Worm (Caenorhabditis elegans): ENCODE measurements around the gene F11C1.10.

ce11 chrX:12935694-12936093 lies 41.2 kb upstream of the F11C1.10 start:
- no peak for TF ChIP-seq lir-3 (tag; optimal IDR thresholded peaks at IDR 0.05; ENCODE audit: poor library complexity)
- no peak for TF ChIP-seq unc-130 (tag; optimal IDR thresholded peaks at IDR 0.05)
- no peak for TF ChIP-seq snu-23 (GFP tag; optimal IDR thresholded peaks at IDR 0.05)
- no peak for TF ChIP-seq fos-1 (tag; optimal IDR thresholded peaks at IDR 0.05)
- no peak for TF ChIP-seq nhr-11 (tag; optimal IDR thresholded peaks at IDR 0.05)

All from whole organism, L1 larva.